Fruit fly (Drosophila melanogaster): ENCODE results near the gene CG18809.

The CG18809 gene

DNA sequence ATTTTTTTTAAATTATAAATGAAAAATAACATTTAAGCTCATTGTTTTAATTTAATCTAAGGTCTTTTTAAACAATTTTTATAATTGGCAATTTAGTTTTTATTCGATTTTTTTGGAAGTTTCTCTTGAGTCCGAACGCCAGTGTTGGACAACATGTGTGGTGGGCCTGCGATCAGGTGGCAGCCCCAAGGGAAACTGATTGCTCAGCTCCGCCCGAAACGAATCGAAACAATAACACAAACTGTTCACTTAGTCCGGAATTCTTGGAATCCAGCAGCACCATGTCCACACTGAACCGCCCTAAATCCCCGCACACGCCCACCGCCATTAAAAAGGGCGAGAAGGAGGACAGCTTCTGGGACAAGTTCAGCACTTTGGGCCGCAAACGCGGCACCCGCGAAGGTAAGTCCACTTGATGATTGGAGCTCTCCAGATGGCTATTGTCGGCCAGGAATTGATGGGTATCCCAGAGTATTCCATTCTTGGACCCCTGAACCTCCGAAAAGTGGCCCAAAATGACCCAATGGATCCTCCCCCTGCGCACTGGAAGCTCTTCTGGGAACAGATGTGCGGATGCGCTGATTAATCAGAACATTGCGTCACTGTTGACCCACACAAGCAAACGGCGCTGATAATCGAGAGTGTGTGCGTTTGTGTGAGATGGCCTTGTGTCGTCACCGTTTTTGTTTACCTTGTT lies 1.9 kb upstream of the CG18809 start, which contains the start of gene parvin (continued):
- TF ChIP-seq CG16815 (GFP tag; optimal IDR thresholded peaks at IDR 0.05) (no peak), BEAF-32 (GFP tag; optimal IDR thresholded peaks at IDR 0.05) (peak; percentile 57), Pdp1 (GFP tag; optimal IDR thresholded peaks at IDR 0.05) (peak in 1 of 2 experiments; percentile 95), Scr (GFP tag; IDR thresholded peaks at IDR 0.05; ENCODE audit: partially characterized antibody) (peak; percentile 48), phol (tag; optimal IDR thresholded peaks at IDR 0.05) (peak; percentile 1), Max (GFP tag; optimal IDR thresholded peaks at IDR 0.05) (no peak), BtbVII (GFP tag; optimal IDR thresholded peaks at IDR 0.05) (peak; percentile 87), CG13624 (GFP tag; optimal IDR thresholded peaks at IDR 0.05) (no peak), amos (GFP tag; IDR thresholded peaks at IDR 0.05; ENCODE audit: partially characterized antibody) (peak; percentile 32; the same call in 1 of the 2 replicates), CG5245 (GFP tag; optimal IDR thresholded peaks at IDR 0.05) (no peak), Sry-δ (GFP tag; optimal IDR thresholded peaks at IDR 0.05) (peak; percentile 56), CG8478 (optimal IDR thresholded peaks at IDR 0.05) (no peak), CG18262 (tag; optimal IDR thresholded peaks at IDR 0.05) (no peak), B-H2 (GFP tag; optimal IDR thresholded peaks at IDR 0.05) (no peak), CG3281 (GFP tag; optimal IDR thresholded peaks at IDR 0.05) (no peak), btn (GFP tag; optimal IDR thresholded peaks at IDR 0.05) (no peak), Opbp (GFP tag; IDR thresholded peaks at IDR 0.05; ENCODE audit: partially characterized antibody) (no peak), Bgb (GFP tag; IDR thresholded peaks at IDR 0.05; ENCODE audit: partially characterized antibody) (no peak), Med (GFP tag) (peak; percentile 28), Atf-2 (GFP tag; optimal IDR thresholded peaks at IDR 0.05) (no peak), HmgZ (tag; optimal IDR thresholded peaks at IDR 0.05) (no peak), CG7271 (tag; optimal IDR thresholded peaks at IDR 0.05) (no peak), cg (GFP tag; optimal IDR thresholded peaks at IDR 0.05) (peak; percentile 82), sob (GFP tag; IDR thresholded peaks at IDR 0.05) (0 out of 2 replicates have a peak, but pooled peaks have one; percentile 14), CG33213 (GFP tag; optimal IDR thresholded peaks at IDR 0.05) (no peak), stc (GFP tag; IDR thresholded peaks at IDR 0.05) (no peak), CG18619 (GFP tag; optimal IDR thresholded peaks at IDR 0.05) (no peak), trem (tag; optimal IDR thresholded peaks at IDR 0.05) (peak; percentile 7), stwl (tag; optimal IDR thresholded peaks at IDR 0.05) (peak; percentile 22), Sox102F (GFP tag; optimal IDR thresholded peaks at IDR 0.05) (no peak)

DNA sequence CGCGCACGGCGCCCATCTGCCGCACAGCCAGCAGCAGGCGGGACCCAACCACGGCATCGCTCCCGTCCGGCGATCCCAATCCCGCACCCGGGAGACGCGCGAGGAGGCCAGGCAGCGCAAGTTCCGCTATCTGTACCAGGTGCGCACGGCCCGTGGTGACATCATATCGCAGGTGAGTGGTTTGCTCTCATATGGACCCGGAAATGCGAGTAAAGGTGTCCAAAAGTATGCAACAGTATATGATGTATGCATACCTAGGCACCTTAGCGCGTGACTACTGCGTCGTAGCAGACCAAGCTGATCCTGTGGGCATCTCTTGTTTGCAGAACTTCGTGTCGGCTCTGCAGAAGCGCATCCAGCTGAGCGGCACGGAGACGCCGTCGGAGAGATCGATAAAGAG lies 6.3 kb downstream of the CG18809 start:
- TF ChIP-seq bab2 (GFP tag; optimal IDR thresholded peaks at IDR 0.05) = no peak
- peak; percentile 1 for TF ChIP-seq CG8290 (GFP tag; optimal IDR thresholded peaks at IDR 0.05)
- TF ChIP-seq CG8290 (tag; optimal IDR thresholded peaks at IDR 0.05) = peak in 1 of 2 experiments; percentile 72
- TF ChIP-seq CG16779 (GFP tag; IDR thresholded peaks at IDR 0.05) = 0 out of 2 replicates have a peak, but pooled peaks have one; percentile 28
- TF ChIP-seq CG4617 (GFP tag; optimal IDR thresholded peaks at IDR 0.05; ENCODE audit: borderline replicate concordance) = no peak
- TF ChIP-seq Med (GFP tag) = peak; percentile 3
- no peak for TF ChIP-seq CG2129 (GFP tag; IDR thresholded peaks at IDR 0.05; ENCODE audit: partially characterized antibody)
- no peak for TF ChIP-seq TFAM (GFP tag; optimal IDR thresholded peaks at IDR 0.05)
- TF ChIP-seq CG15011 (GFP tag; optimal IDR thresholded peaks at IDR 0.05) = no peak
- peak; percentile 71; the same call in 1 of the 2 replicates for TF ChIP-seq CG17612 (GFP tag; IDR thresholded peaks at IDR 0.05)
- no peak for TF ChIP-seq chm (GFP tag; IDR thresholded peaks at IDR 0.05)
- no peak for TF ChIP-seq CG3065 (GFP tag; optimal IDR thresholded peaks at IDR 0.05)

Measured in whole organism, embryonic.